Worm (Caenorhabditis elegans) whole organism, L2 larva: ENCODE results near the gene slc-25A29.

Source experiments
- R02D3.7 ChIP-seq: fragments of 150-350 bp; optimal IDR thresholded peaks from 2 replicates; lab custom pipeline; 2014; ENCODE audit warnings: missing biosample characterization, missing genetic modification characterization
- ama-1 ChIP-seq: fragments of 150-350 bp; optimal IDR thresholded peaks from 2 replicates; lab custom pipeline; 2018; ENCODE audit warnings: inconsistent platforms
- egl-27 ChIP-seq: sonication (generic microtip); optimal IDR thresholded peaks from 3 replicates; lab custom pipeline; 2017; ENCODE audit warnings: missing biosample characterization, missing genetic modification reagents, missing genetic modification characterization
- elt-3 ChIP-seq: sonication (generic microtip); optimal IDR thresholded peaks from 2 replicates; lab custom pipeline; 2017; ENCODE audit warnings: missing biosample characterization, missing genetic modification characterization
- lin-13 ChIP-seq: fragments of 150-350 bp; optimal IDR thresholded peaks from 2 replicates; lab custom pipeline; 2014; ENCODE audit warnings: missing biosample characterization, missing genetic modification reagents, missing genetic modification characterization
- nhr-11 ChIP-seq: fragments of 150-350 bp; optimal IDR thresholded peaks from 2 replicates; lab custom pipeline; 2014; ENCODE audit warnings: missing biosample characterization, missing genetic modification characterization
- unc-55 ChIP-seq: fragments of 150-350 bp; sonication (generic microtip); optimal IDR thresholded peaks from 3 replicates; lab custom pipeline; 2014; ENCODE audit warnings: missing biosample characterization, missing genetic modification reagents, missing genetic modification characterization
- zag-1 ChIP-seq: fragments of 150-350 bp; optimal IDR thresholded peaks from 2 replicates; lab custom pipeline; 2014; ENCODE audit warnings: missing biosample characterization, missing genetic modification characterization
- ztf-11 ChIP-seq: sonication (generic microtip); optimal IDR thresholded peaks from 2 replicates; lab custom pipeline; 2017; ENCODE audit warnings: missing biosample characterization, missing genetic modification characterization

- TF ChIP-seq unc-55 (GFP tag; lab: Kevin White, UChicago) = no peak
- TF ChIP-seq R02D3.7 (tag; lab: Kevin White, UChicago) = no peak
- no peak for TF ChIP-seq elt-3 (tag; lab: Kevin White, UChicago)
- TF ChIP-seq ztf-11 (tag; lab: Kevin White, UChicago) = no peak
- TF ChIP-seq zag-1 = no peak
- TF ChIP-seq ama-1 (lab: Kevin White, UChicago) = no peak
- no peak for TF ChIP-seq nhr-11 (tag; lab: Kevin White, UChicago)
- no peak for TF ChIP-seq lin-13
- TF ChIP-seq egl-27 (tag; lab: Kevin White, UChicago) = no peak
These were observed 17.9 kb downstream of the slc-25A29 start, which contains the start of gene F43D2.7 for ce11 chrV:14640071-14640470.
